Worm (Caenorhabditis elegans) whole organism, L4 larva: ENCODE data around the gene F53C11.9.

Experiments
- D1046.2 ChIP-seq: fragments of 200-800 bp; sonication (Bioruptor generic); IDR thresholded peaks from 2 replicates; pipeline ENCODE4 v1.3.6; 2022; ENCODE audit warnings: missing genetic modification characterization, missing compliant biosample characterization
- F37D6.2 ChIP-seq: sonication (generic microtip); optimal IDR thresholded peaks from 2 replicates; lab custom pipeline; 2016; ENCODE audit warnings: mild to moderate bottlenecking, missing genetic modification characterization, missing compliant biosample characterization
- F44E2.7 ChIP-seq: fragments of 200-800 bp; sonication (Bioruptor generic); IDR thresholded peaks from 2 replicates; pipeline ENCODE4 v2.1.2; 2022; ENCODE audit warnings: missing genetic modification characterization, missing compliant biosample characterization
- T26A8.4 ChIP-seq: fragments of 200-800 bp; sonication (Bioruptor generic); IDR thresholded peaks from 2 replicates; pipeline ENCODE4 v1.3.6; 2022; ENCODE audit warnings: missing genetic modification characterization, missing compliant biosample characterization
- Y5F2A.4 ChIP-seq: fragments of 200-800 bp; sonication (Bioruptor generic); optimal IDR thresholded peaks from 2 replicates; lab custom pipeline; 2018; ENCODE audit warnings: mild to moderate bottlenecking, missing genetic modification characterization, missing compliant biosample characterization
- aha-1 ChIP-seq: fragments of 150-350 bp; peaks from one replicate; lab custom pipeline; 2014; ENCODE audit warnings: missing biosample characterization, missing genetic modification characterization
- attf-4 ChIP-seq: sonication (generic microtip); optimal IDR thresholded peaks from 3 replicates; lab custom pipeline; 2017; ENCODE audit warnings: missing biosample characterization, missing genetic modification characterization
- ceh-28 ChIP-seq: fragments of 150-350 bp; optimal IDR thresholded peaks from 2 replicates; lab custom pipeline; 2014; ENCODE audit warnings: missing biosample characterization, missing genetic modification reagents, missing genetic modification characterization
- cey-2 ChIP-seq: sonication (generic microtip); optimal IDR thresholded peaks from 3 replicates; lab custom pipeline; 2017; ENCODE audit warnings: missing genetic modification characterization, mild to moderate bottlenecking, missing compliant biosample characterization, antibody characterized with exemption, borderline replicate concordance; ENCODE audit not compliant: insufficient read depth
- daf-12 ChIP-seq: fragments of 150-350 bp; optimal IDR thresholded peaks from 2 replicates; lab custom pipeline; 2014; ENCODE audit warnings: missing biosample characterization, missing genetic modification reagents, missing genetic modification characterization
- daf-16 ChIP-seq, 3 experiments: sonication (generic microtip); optimal IDR thresholded peaks; 2 replicates each; lab custom pipeline; 2016 to 2017; ENCODE audit warnings: missing genetic modification characterization in 3 of 3, missing genetic modification reagents in 3 of 3, mild to moderate bottlenecking in 2 of 3, missing compliant biosample characterization in 2 of 3, missing biosample characterization in 1 of 3, moderate library complexity in 1 of 3
- dmd-6 ChIP-seq: fragments of 200-800 bp; sonication (Bioruptor generic); IDR thresholded peaks from 2 replicates; pipeline ENCODE4 v1.3.6; 2022; ENCODE audit warnings: missing genetic modification reagents, missing genetic modification characterization, missing compliant biosample characterization
- dmd-9 ChIP-seq: fragments of 200-800 bp; sonication (Bioruptor generic); IDR thresholded peaks from 2 replicates; pipeline ENCODE4 v1.3.6; 2022; ENCODE audit warnings: missing genetic modification reagents, missing genetic modification characterization, missing compliant biosample characterization
- dve-1 ChIP-seq: sonication (generic microtip); optimal IDR thresholded peaks from 2 replicates; lab custom pipeline; 2017; ENCODE audit warnings: antibody characterized with exemption, mild to moderate bottlenecking, missing genetic modification characterization, missing compliant biosample characterization; ENCODE audit not compliant: insufficient read depth
- hlh-11 ChIP-seq: fragments of 200-800 bp; sonication (Bioruptor generic); optimal IDR thresholded peaks from 2 replicates; lab custom pipeline; 2018; ENCODE audit warnings: mild to moderate bottlenecking, missing genetic modification characterization, missing compliant biosample characterization
- hlh-30 ChIP-seq: sonication (generic microtip); optimal IDR thresholded peaks from 2 replicates; lab custom pipeline; 2017; ENCODE audit warnings: antibody characterized with exemption, mild to moderate bottlenecking, missing genetic modification characterization, missing compliant biosample characterization; ENCODE audit not compliant: insufficient read depth
- lin-1 ChIP-seq: fragments of 200-800 bp; sonication (Bioruptor generic); IDR thresholded peaks from 2 replicates; pipeline ENCODE4 v1.3.6; 2022; ENCODE audit warnings: missing genetic modification reagents, missing genetic modification characterization, missing compliant biosample characterization
- lsy-2 ChIP-seq, 2 experiments: fragments of 150-350 bp in 1 of 2; sonication (generic microtip) in 1 of 2; optimal IDR thresholded peaks; 2 replicates each; lab custom pipeline; 2014 to 2017; ENCODE audit warnings: missing biosample characterization in 2 of 2, missing genetic modification characterization in 2 of 2
- madf-9 ChIP-seq: fragments of 200-800 bp; sonication (Bioruptor generic); conservative IDR thresholded peaks from 2 replicates; pipeline ENCODE4 v1.3.6; 2022; ENCODE audit warnings: missing genetic modification reagents, missing genetic modification characterization, missing compliant biosample characterization
- mdl-1 ChIP-seq, 2 experiments: fragments of 150-350 bp in 1 of 2; sonication (generic microtip) in 1 of 2; optimal IDR thresholded peaks; 2 replicates each; lab custom pipeline; 2014 to 2017; ENCODE audit warnings: missing biosample characterization in 2 of 2, missing genetic modification characterization in 2 of 2
- mep-1 ChIP-seq: fragments of 150-350 bp; sonication (generic microtip); optimal IDR thresholded peaks from 3 replicates; lab custom pipeline; 2014; ENCODE audit warnings: missing biosample characterization, missing genetic modification characterization
- mes-2 ChIP-seq: sonication (generic microtip); optimal IDR thresholded peaks from 2 replicates; lab custom pipeline; 2016; ENCODE audit warnings: missing genotype, mild to moderate bottlenecking, missing genetic modification characterization, missing compliant biosample characterization; ENCODE audit not compliant: poor library complexity, severe bottlenecking
- mxl-2 ChIP-seq: fragments of 200-800 bp; sonication (Bioruptor generic); conservative IDR thresholded peaks from 2 replicates; pipeline ENCODE4 v1.3.6; 2022; ENCODE audit warnings: missing genetic modification reagents, missing genetic modification characterization, missing compliant biosample characterization
- nhr-102 ChIP-seq: sonication (generic microtip); optimal IDR thresholded peaks from 2 replicates; lab custom pipeline; 2016; ENCODE audit warnings: mild to moderate bottlenecking, missing genetic modification characterization, moderate library complexity, missing compliant biosample characterization
- nhr-111 ChIP-seq: fragments of 200-800 bp; sonication (Bioruptor generic); optimal IDR thresholded peaks from 2 replicates; lab custom pipeline; 2018; ENCODE audit warnings: mild to moderate bottlenecking, missing genetic modification characterization, missing compliant biosample characterization
- sdz-12 ChIP-seq: fragments of 200-800 bp; sonication (Bioruptor generic); optimal IDR thresholded peaks from 2 replicates; lab custom pipeline; 2018; ENCODE audit warnings: mild to moderate bottlenecking, missing genetic modification characterization, missing compliant biosample characterization
- set-16 ChIP-seq: fragments of 200-800 bp; sonication (Bioruptor generic); IDR thresholded peaks from 2 replicates; pipeline ENCODE4 v1.3.6; 2022; ENCODE audit warnings: missing genetic modification reagents, missing genetic modification characterization, missing compliant biosample characterization
- snpc-1.2 ChIP-seq: fragments of 200-800 bp; sonication (Bioruptor generic); IDR thresholded peaks from 2 replicates; pipeline ENCODE4 v1.3.6; 2022; ENCODE audit warnings: missing genetic modification reagents, missing genetic modification characterization, missing compliant biosample characterization
- spr-1 ChIP-seq: sonication (generic microtip); optimal IDR thresholded peaks from 2 replicates; lab custom pipeline; 2016; ENCODE audit warnings: mild to moderate bottlenecking, missing genetic modification characterization, missing compliant biosample characterization
- spr-3 ChIP-seq: fragments of 200-800 bp; sonication (Bioruptor generic); optimal IDR thresholded peaks from 2 replicates; lab custom pipeline; 2018; ENCODE audit warnings: mild to moderate bottlenecking, missing genetic modification characterization, missing compliant biosample characterization
- tag-97 ChIP-seq: fragments of 200-800 bp; sonication (Bioruptor generic); IDR thresholded peaks from 2 replicates; pipeline ENCODE4 v1.3.6; 2022; ENCODE audit warnings: missing genetic modification characterization, missing compliant biosample characterization
- unc-62 ChIP-seq, 3 experiments: fragments of 150-350 bp in 1 of 3; sonication (generic microtip); optimal IDR thresholded peaks in 2 of 3; peaks in 1 of 3; 1 replicate in 1 of 3; 2 replicates in 2 of 3; lab custom pipeline; 2014 to 2017; ENCODE audit warnings: missing biosample characterization in 3 of 3, missing genetic modification characterization in 3 of 3, missing genetic modification reagents in 3 of 3, missing genotype in 1 of 3

F53C11.9 gene

ce11 chrV:13796246-13796776 is 18.5 kb downstream of the F53C11.9 start, which contains the start of gene twk-32 (continued):
- TF ChIP-seq unc-62 (GFP tag; optimal IDR thresholded peaks at IDR 0.05 in 1 of 2; lab: Kevin White, UChicago), result peak in 1 of 2 experiments; percentile 83
- TF ChIP-seq unc-62 (tag; optimal IDR thresholded peaks at IDR 0.05; lab: Kevin White, UChicago), result no peak
- TF ChIP-seq lin-1 (GFP tag; lab: Robert Waterston, UW), result no peak
- TF ChIP-seq dmd-9 (GFP tag; lab: Robert Waterston, UW), result 0 out of 2 replicates have a peak, but pooled peaks have one; percentile 18
- peak; percentile 19 for TF ChIP-seq mep-1
- TF ChIP-seq aha-1, result peak; percentile 73
- TF ChIP-seq T26A8.4, result no peak
- TF ChIP-seq ceh-28 (tag; lab: Kevin White, UChicago), result no peak
- TF ChIP-seq, all 104 proteins: peak for 10

- no peak for TF ChIP-seq daf-12 (tag; lab: Kevin White, UChicago)
- TF ChIP-seq unc-62 (GFP tag; optimal IDR thresholded peaks at IDR 0.05 in 1 of 2; lab: Kevin White, UChicago), result peak in 1 of 2 experiments; percentile 92
- TF ChIP-seq unc-62 (tag; optimal IDR thresholded peaks at IDR 0.05; lab: Kevin White, UChicago), result no peak
- no peak for TF ChIP-seq attf-4
- TF ChIP-seq tag-97, result no peak
- no peak for TF ChIP-seq set-16 (GFP tag; lab: Robert Waterston, UW)
- no peak for TF ChIP-seq madf-9 (GFP tag; lab: Robert Waterston, UW)
Measured at ce11 chrV:13799190-13799589, 21.4 kb downstream of the F53C11.9 start.

- TF ChIP-seq unc-62 (GFP tag; optimal IDR thresholded peaks at IDR 0.05 in 1 of 2; lab: Kevin White, UChicago) (peak in 1 of 2 experiments; percentile 82), unc-62 (tag; optimal IDR thresholded peaks at IDR 0.05; lab: Kevin White, UChicago) (no peak), F44E2.7 (GFP tag; lab: Robert Waterston, UW) (no peak), snpc-1.2 (GFP tag; lab: Robert Waterston, UW) (no peak), dmd-6 (GFP tag; lab: Robert Waterston, UW) (no peak), set-16 (GFP tag; lab: Robert Waterston, UW) (peak; percentile 77), spr-3 (GFP tag; lab: Kevin White, UChicago) (no peak), spr-1 (tag; lab: Kevin White, UChicago) (no peak), hlh-30 (tag; lab: Kevin White, UChicago) (peak; percentile 36), cey-2 (tag; lab: Kevin White, UChicago) (no peak)
Measured at ce11 chrV:13803902-13804301, 26.1 kb downstream of the F53C11.9 start, which contains the start of gene swan-2. Gene swan-2 (minus strand): TSS chrV:13804281.

DNA sequence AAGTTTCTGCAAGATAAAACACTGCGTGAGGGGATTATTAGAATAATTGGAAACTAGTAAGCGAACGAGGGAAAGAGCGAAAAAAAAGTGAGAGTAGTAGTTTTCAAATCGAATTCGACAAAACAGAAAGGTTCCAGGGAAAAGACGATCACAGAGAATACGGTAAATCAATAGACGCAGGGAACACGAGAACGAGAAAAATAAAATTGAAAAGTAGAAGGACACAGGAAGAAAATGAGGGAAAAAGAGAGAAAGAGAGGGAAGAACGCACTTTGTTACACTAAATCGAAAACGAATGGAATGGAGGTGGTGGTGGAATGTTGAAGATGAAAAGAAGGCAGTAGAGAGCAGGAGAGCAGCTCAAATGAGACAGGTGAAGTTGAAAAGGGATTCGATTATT is 29.4 kb downstream of the F53C11.9 start, which contains the start of gene swan-1:
Gene swan-1, minus strand, starts transcription at position 6 of the 400 bp plus-strand sequence.
- TF ChIP-seq lsy-2 (tag; optimal IDR thresholded peaks at IDR 0.05; lab: Kevin White, UChicago) (peak in 1 of 2 experiments; percentile 9), hlh-11 (tag; lab: Kevin White, UChicago) (peak; percentile 1), Y5F2A.4 (no peak), nhr-102 (tag; lab: Kevin White, UChicago) (no peak), F37D6.2 (tag; lab: Kevin White, UChicago) (no peak), nhr-111 (GFP tag; lab: Kevin White, UChicago) (no peak), daf-16 (GFP tag; optimal IDR thresholded peaks at IDR 0.05; lab: Kevin White, UChicago) (peak in 1 of 2 experiments; percentile 3), daf-16 (tag; optimal IDR thresholded peaks at IDR 0.05; lab: Kevin White, UChicago) (no peak), spr-3 (GFP tag; lab: Kevin White, UChicago) (no peak), D1046.2 (no peak), mes-2 (no peak), mdl-1 (tag; optimal IDR thresholded peaks at IDR 0.05; lab: Kevin White, UChicago) (no peak), mxl-2 (GFP tag; lab: Robert Waterston, UW) (no peak), dve-1 (tag; lab: Kevin White, UChicago) (no peak), sdz-12 (no peak)
